Worm (Caenorhabditis elegans) whole organism, mixed stage, embryonic: ENCODE data around the gene trm-1.

Source experiments
- bed-3 ChIP-seq: fragments of 200-800 bp; sonication (Bioruptor generic); optimal IDR thresholded peaks from 3 replicates; lab custom pipeline; 2018; ENCODE audit warnings: mild to moderate bottlenecking, missing genetic modification characterization, moderate library complexity, missing compliant biosample characterization
- blmp-1 ChIP-seq: fragments of 150-350 bp; optimal IDR thresholded peaks from 2 replicates; lab custom pipeline; 2014; ENCODE audit warnings: missing biosample characterization, missing genetic modification characterization
- ceh-43 ChIP-seq: fragments of 200-800 bp; sonication (Bioruptor generic); optimal IDR thresholded peaks from 2 replicates; lab custom pipeline; 2018; ENCODE audit warnings: mild to moderate bottlenecking, missing genetic modification characterization, moderate library complexity, missing compliant biosample characterization
- lin-13 ChIP-seq: fragments of 150-350 bp; optimal IDR thresholded peaks from 2 replicates; lab custom pipeline; 2014; ENCODE audit warnings: missing biosample characterization, missing genetic modification characterization
- mab-5 ChIP-seq: fragments of 150-350 bp; optimal IDR thresholded peaks from 2 replicates; lab custom pipeline; 2014; ENCODE audit warnings: missing biosample characterization, missing genetic modification characterization
- nhr-12 ChIP-seq: fragments of 150-350 bp; optimal IDR thresholded peaks from 2 replicates; lab custom pipeline; 2014; ENCODE audit warnings: missing biosample characterization, missing genetic modification characterization
- nhr-2 ChIP-seq: fragments of 150-350 bp; optimal IDR thresholded peaks from 2 replicates; lab custom pipeline; 2014; ENCODE audit warnings: missing biosample characterization, missing genetic modification characterization
- nhr-237 ChIP-seq: fragments of 150-350 bp; optimal IDR thresholded peaks from 2 replicates; lab custom pipeline; 2014; ENCODE audit warnings: missing biosample characterization, missing genetic modification characterization
- pha-4 ChIP-seq: fragments of 150-350 bp; optimal IDR thresholded peaks from 2 replicates; lab custom pipeline; 2018; ENCODE audit warnings: missing biosample characterization, missing genetic modification reagents, missing genetic modification characterization
- snpc-4 ChIP-seq: fragments of 150-350 bp; optimal IDR thresholded peaks from 2 replicates; lab custom pipeline; 2014; ENCODE audit warnings: missing biosample characterization, missing genetic modification characterization
- unc-62 ChIP-seq: fragments of 150-350 bp; optimal IDR thresholded peaks from 2 replicates; lab custom pipeline; 2014; ENCODE audit warnings: missing biosample characterization, missing genetic modification reagents, missing genetic modification characterization

DNA sequence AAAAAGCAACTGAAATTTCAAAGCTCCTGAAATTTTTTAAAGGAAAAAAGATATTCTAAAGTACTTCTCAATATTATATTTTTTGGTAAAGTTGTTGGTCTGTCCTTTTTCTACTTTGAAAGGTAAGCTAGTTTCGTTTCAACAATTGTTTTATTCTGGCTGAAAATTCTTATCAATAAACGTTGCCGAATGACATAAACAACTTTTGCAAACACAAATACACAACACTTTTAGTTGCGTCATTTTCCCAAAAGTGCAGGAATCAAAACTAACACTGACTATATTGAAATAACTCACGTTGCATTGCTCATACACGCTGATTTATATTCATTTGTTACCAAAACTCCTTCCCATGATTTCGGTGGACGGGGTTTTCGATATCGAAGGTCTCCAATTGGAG, 19.7 kb downstream of the trm-1 start:
- TF ChIP-seq unc-62 (GFP tag; lab: Kevin White, UChicago) (no peak), pha-4 (tag; lab: Kevin White, UChicago) (no peak), snpc-4 (tag; lab: Kevin White, UChicago) (no peak), blmp-1 (no peak), lin-13 (tag; lab: Kevin White, UChicago) (no peak), nhr-2 (tag; lab: Kevin White, UChicago) (no peak), nhr-237 (no peak), mab-5 (no peak), bed-3 (GFP tag; lab: Kevin White, UChicago) (no peak), ceh-43 (no peak), nhr-12 (tag; lab: Kevin White, UChicago) (no peak)
